Fruit fly (Drosophila melanogaster) whole organism, embryonic: ENCODE results near the gene Tm1.

Experiments
- ATbp ChIP-seq: fragments of 200-800 bp; sonication (Bioruptor generic); optimal IDR thresholded peaks from 2 replicates; lab custom pipeline; 2017; ENCODE audit warnings: missing biosample characterization, mild to moderate bottlenecking, missing genetic modification characterization, missing genetic modification reagents
- Adf1 ChIP-seq: fragments of 200-800 bp; sonication (Bioruptor generic); IDR thresholded peaks from 2 replicates; pipeline ENCODE4 v1.3.6; 2022; ENCODE audit warnings: missing biosample characterization, missing genetic modification characterization
- Atf6 ChIP-seq: fragments of 200-800 bp; sonication (Bioruptor generic); IDR thresholded peaks from 2 replicates; pipeline ENCODE4 v1.3.6; 2022; ENCODE audit warnings: missing biosample characterization, missing genetic modification characterization
- CG11247 ChIP-seq: fragments of 200-800 bp; sonication (Bioruptor generic); IDR thresholded peaks from 2 replicates; pipeline ENCODE4 v1.3.6; 2022; ENCODE audit warnings: missing biosample characterization, missing genetic modification characterization
- CG11456 ChIP-seq: fragments of 200-800 bp; sonication (Bioruptor generic); IDR thresholded peaks from 3 replicates; pipeline ENCODE4 v1.3.6; 2022; ENCODE audit warnings: missing biosample characterization, missing genetic modification characterization
- CG1233 ChIP-seq: fragments of 200-800 bp; sonication (Bioruptor generic); optimal IDR thresholded peaks from 4 replicates; lab custom pipeline; 2018; ENCODE audit warnings: missing biosample characterization, mild to moderate bottlenecking, missing genetic modification characterization
- CG13296 ChIP-seq: fragments of 200-800 bp; sonication (Bioruptor generic); optimal IDR thresholded peaks from 3 replicates; lab custom pipeline; 2018; ENCODE audit warnings: missing biosample characterization, mild to moderate bottlenecking, missing genetic modification characterization
- CG15514 ChIP-seq: fragments of 200-800 bp; sonication (Bioruptor generic); optimal IDR thresholded peaks from 3 replicates; lab custom pipeline; 2017; ENCODE audit warnings: missing biosample characterization, missing genetic modification characterization, mild to moderate bottlenecking, moderate library complexity, missing genetic modification reagents
- CG1603 ChIP-seq: fragments of 200-800 bp; sonication (Bioruptor generic); optimal IDR thresholded peaks from 2 replicates; lab custom pipeline; 2019; ENCODE audit warnings: missing biosample characterization, mild to moderate bottlenecking, missing genetic modification characterization, moderate library complexity
- CG17186 ChIP-seq: fragments of 200-800 bp; sonication (Bioruptor generic); optimal IDR thresholded peaks from 3 replicates; lab custom pipeline; 2017; ENCODE audit warnings: missing biosample characterization, missing genetic modification reagents, missing genetic modification characterization
- CG18011 ChIP-seq: fragments of 200-800 bp; sonication (Bioruptor generic); optimal IDR thresholded peaks from 2 replicates; lab custom pipeline; 2017; ENCODE audit warnings: missing biosample characterization, missing genetic modification characterization, mild to moderate bottlenecking, moderate library complexity, missing genotype
- CG18599 ChIP-seq: fragments of 200-800 bp; sonication (Bioruptor generic); optimal IDR thresholded peaks from 3 replicates; lab custom pipeline; 2017; ENCODE audit warnings: missing biosample characterization, missing genetic modification characterization, mild to moderate bottlenecking, moderate library complexity, missing genetic modification reagents
- CG2875 ChIP-seq: fragments of 200-800 bp; sonication (Bioruptor generic); optimal IDR thresholded peaks from 2 replicates; lab custom pipeline; 2017; ENCODE audit warnings: missing biosample characterization, mild to moderate bottlenecking, missing genetic modification characterization, missing genetic modification reagents
- CG30020 ChIP-seq: fragments of 200-800 bp; optimal IDR thresholded peaks from 2 replicates; lab custom pipeline; 2019; ENCODE audit warnings: missing biosample characterization, mild to moderate bottlenecking, missing genetic modification characterization, moderate library complexity
- CG33557 ChIP-seq: fragments of 200-800 bp; sonication (Bioruptor generic); optimal IDR thresholded peaks from 2 replicates; lab custom pipeline; 2019; ENCODE audit warnings: missing biosample characterization, mild to moderate bottlenecking, missing genetic modification characterization, moderate library complexity
- CG34422 ChIP-seq: fragments of 200-800 bp; sonication (Bioruptor generic); IDR thresholded peaks from 3 replicates; pipeline ENCODE4 v1.3.6; 2022; ENCODE audit warnings: missing biosample characterization, missing genetic modification characterization
- CG4282 ChIP-seq: fragments of 200-800 bp; sonication (Bioruptor generic); optimal IDR thresholded peaks from 2 replicates; lab custom pipeline; 2016; ENCODE audit warnings: missing biosample characterization, missing genetic modification characterization
- CG4617 ChIP-seq: fragments of 200-800 bp; sonication (Bioruptor generic); optimal IDR thresholded peaks from 3 replicates; lab custom pipeline; 2016; ENCODE audit warnings: missing biosample characterization, missing genetic modification characterization, borderline replicate concordance
- CG4707 ChIP-seq: fragments of 200-800 bp; sonication (Bioruptor generic); optimal IDR thresholded peaks from 2 replicates; lab custom pipeline; 2018; ENCODE audit warnings: missing biosample characterization, mild to moderate bottlenecking, missing genetic modification characterization, moderate library complexity
- CG4854 ChIP-seq: fragments of 200-800 bp; sonication (Bioruptor generic); optimal IDR thresholded peaks from 2 replicates; lab custom pipeline; 2016; ENCODE audit warnings: missing biosample characterization, missing genetic modification characterization, inconsistent platforms
- CG7839 ChIP-seq: fragments of 200-800 bp; sonication (Bioruptor generic); optimal IDR thresholded peaks from 3 replicates; lab custom pipeline; 2018; ENCODE audit warnings: missing biosample characterization, mild to moderate bottlenecking, missing genetic modification characterization, moderate library complexity
- CG8359 ChIP-seq: fragments of 200-800 bp; sonication (Bioruptor generic); optimal IDR thresholded peaks from 2 replicates; lab custom pipeline; 2017; ENCODE audit warnings: missing biosample characterization, mild to moderate bottlenecking, missing genetic modification characterization, borderline replicate concordance
- CG9797 ChIP-seq: fragments of 200-800 bp; sonication (Bioruptor generic); optimal IDR thresholded peaks from 3 replicates; lab custom pipeline; 2018; ENCODE audit warnings: missing biosample characterization, mild to moderate bottlenecking, missing genetic modification characterization
- CrebB ChIP-seq: fragments of 200-800 bp; sonication (Bioruptor generic); optimal IDR thresholded peaks from 3 replicates; lab custom pipeline; 2018; ENCODE audit warnings: missing biosample characterization, mild to moderate bottlenecking, missing genetic modification characterization
- Deaf1 ChIP-seq: fragments of 200-800 bp; optimal IDR thresholded peaks from 3 replicates; lab custom pipeline; 2019; ENCODE audit warnings: missing biosample characterization, mild to moderate bottlenecking, missing genetic modification characterization, moderate library complexity
- Dll ChIP-seq: fragments of 200-800 bp; sonication (Bioruptor generic); IDR thresholded peaks from 4 replicates; pipeline ENCODE4 v1.3.6; 2022; ENCODE audit warnings: missing biosample characterization, missing genetic modification characterization; ENCODE audit not compliant: partially characterized antibody
- E2f2 ChIP-seq: fragments of 200-800 bp; sonication (Bioruptor generic); IDR thresholded peaks from 2 replicates; pipeline ENCODE4 v1.3.6; 2022; ENCODE audit warnings: missing biosample characterization, missing genetic modification characterization
- Elba2 ChIP-seq: fragments of 200-800 bp; sonication (Bioruptor generic); optimal IDR thresholded peaks from 3 replicates; lab custom pipeline; 2016; ENCODE audit warnings: missing biosample characterization, missing genetic modification characterization
- MBD-R2 ChIP-seq: fragments of 200-800 bp; sonication (Bioruptor generic); IDR thresholded peaks from 2 replicates; pipeline ENCODE4 v1.3.6; 2022; ENCODE audit warnings: missing biosample characterization, missing genetic modification characterization
- MESR4 ChIP-seq: fragments of 200-800 bp; sonication (Bioruptor generic); optimal IDR thresholded peaks from 2 replicates; lab custom pipeline; 2018; ENCODE audit warnings: missing biosample characterization, mild to moderate bottlenecking, missing genetic modification characterization, moderate library complexity
- Med ChIP-seq: fragments of 200-800 bp; sonication (Bioruptor generic); peaks from one replicate; lab custom pipeline; 2016; ENCODE audit warnings: missing biosample characterization, missing genetic modification characterization, mild to moderate bottlenecking, inconsistent platforms, moderate library complexity
- Myb ChIP-seq: fragments of 200-800 bp; sonication (Bioruptor generic); optimal IDR thresholded peaks from 2 replicates; lab custom pipeline; 2016; ENCODE audit warnings: missing biosample characterization, missing genetic modification characterization
- Nf-YA ChIP-seq: fragments of 200-800 bp; sonication (Bioruptor generic); IDR thresholded peaks from 2 replicates; pipeline ENCODE4 v1.3.6; 2022; ENCODE audit warnings: missing biosample characterization, missing genetic modification characterization
- Sin3A ChIP-seq: fragments of >200 bp; optimal IDR thresholded peaks from 2 replicates; lab custom pipeline; 2018
- ash1 ChIP-seq: fragments of 200-800 bp; sonication (Bioruptor generic); optimal IDR thresholded peaks from 2 replicates; lab custom pipeline; 2018; ENCODE audit warnings: missing biosample characterization, mild to moderate bottlenecking, missing genetic modification characterization
- bbx ChIP-seq: fragments of 200-800 bp; sonication (Bioruptor generic); IDR thresholded peaks from 2 replicates; pipeline ENCODE4 v1.3.6; 2022; ENCODE audit warnings: missing biosample characterization, missing genetic modification characterization; ENCODE audit not compliant: partially characterized antibody
- corto ChIP-seq: fragments of 200-800 bp; sonication (Bioruptor generic); optimal IDR thresholded peaks from 2 replicates; lab custom pipeline; 2016; ENCODE audit warnings: missing biosample characterization, mild to moderate bottlenecking, missing genetic modification characterization, moderate library complexity
- croc ChIP-seq: fragments of 200-800 bp; sonication (Bioruptor generic); conservative IDR thresholded peaks from 3 replicates; pipeline ENCODE4 v1.3.6; 2022; ENCODE audit warnings: missing biosample characterization, missing genetic modification characterization
- gfzf ChIP-seq: fragments of 200-800 bp; sonication (Bioruptor generic); optimal IDR thresholded peaks from 2 replicates; lab custom pipeline; 2016; ENCODE audit warnings: missing biosample characterization, mild to moderate bottlenecking, missing genetic modification characterization, moderate library complexity
- ham ChIP-seq: fragments of 200-800 bp; sonication (Bioruptor generic); IDR thresholded peaks from 2 replicates; pipeline ENCODE4 v1.3.6; 2022; ENCODE audit warnings: missing biosample characterization, missing genetic modification characterization
- hbn ChIP-seq: fragments of 200-800 bp; sonication (Bioruptor generic); IDR thresholded peaks from 2 replicates; pipeline ENCODE4 v1.3.6; 2022; ENCODE audit warnings: missing biosample characterization, missing genetic modification characterization; ENCODE audit not compliant: partially characterized antibody
- kay ChIP-seq: fragments of 200-800 bp; sonication (Bioruptor generic); optimal IDR thresholded peaks from 2 replicates; lab custom pipeline; 2016; ENCODE audit warnings: missing biosample characterization, missing genetic modification characterization
- pzg ChIP-seq: fragments of 200-800 bp; sonication (Bioruptor generic); optimal IDR thresholded peaks from 3 replicates; lab custom pipeline; 2018; ENCODE audit warnings: missing biosample characterization, mild to moderate bottlenecking, missing genetic modification characterization, moderate library complexity
- sens-2 ChIP-seq: fragments of 200-800 bp; sonication (Bioruptor generic); IDR thresholded peaks from 2 replicates; pipeline ENCODE4 v1.3.6; 2022; ENCODE audit warnings: missing biosample characterization, missing genetic modification characterization
- wor ChIP-seq: fragments of 200-800 bp; sonication (Bioruptor generic); IDR thresholded peaks from 2 replicates; pipeline ENCODE4 v1.3.6; 2022; ENCODE audit warnings: missing biosample characterization, missing genetic modification characterization
- zen ChIP-seq: fragments of 200-800 bp; sonication (Bioruptor generic); optimal IDR thresholded peaks from 3 replicates; lab custom pipeline; 2018; ENCODE audit warnings: missing biosample characterization, mild to moderate bottlenecking, missing genetic modification characterization, moderate library complexity

The Tm1 gene

DNA sequence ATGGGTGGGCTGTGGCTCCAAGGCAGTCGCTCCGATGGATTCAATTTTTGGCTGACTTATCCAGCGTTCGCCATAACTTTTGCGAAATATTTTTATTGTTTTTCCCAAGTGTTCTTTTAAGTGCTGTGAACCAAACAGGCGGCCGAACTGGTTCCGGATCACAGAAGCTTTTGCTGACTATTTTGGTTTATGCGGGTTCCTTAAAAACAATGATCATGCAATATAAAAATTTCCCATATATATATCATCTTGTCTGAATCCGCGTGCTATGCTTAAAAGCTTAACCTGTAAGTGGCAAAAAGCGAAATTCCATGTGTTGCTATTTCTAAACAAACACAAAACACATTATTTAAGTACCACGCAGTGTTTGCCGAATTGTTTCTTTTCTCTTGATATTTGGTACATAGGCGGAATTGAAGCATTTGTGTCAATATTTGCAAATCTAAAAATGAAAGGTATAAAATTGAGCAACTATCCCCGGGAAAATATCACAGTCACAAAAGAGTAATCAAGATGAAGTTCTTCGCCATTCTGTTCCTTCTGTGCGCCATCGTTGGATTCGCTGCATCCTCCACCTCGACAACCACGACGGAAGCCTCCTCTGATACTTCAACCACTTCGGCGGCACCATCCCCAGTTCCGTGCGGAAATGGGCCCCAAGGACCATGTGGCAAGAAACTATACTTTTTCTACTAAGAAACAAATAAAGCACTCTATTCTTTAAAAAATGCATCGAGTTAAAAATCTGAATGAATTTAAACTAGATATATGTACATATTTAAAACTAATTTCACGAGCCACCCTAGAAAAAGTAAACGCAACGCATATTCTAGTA, 42.1 kb downstream of the Tm1 start, which contains the start of the genes CG6276 and CG44040 (continued):
- TF ChIP-seq CG18599 (GFP tag; lab: Kevin White, UChicago) (peak; percentile 75), CG11456 (GFP tag; lab: Robert Waterston, UW) (no peak), CG18011 (GFP tag; lab: Kevin White, UChicago) (no peak)

DNA sequence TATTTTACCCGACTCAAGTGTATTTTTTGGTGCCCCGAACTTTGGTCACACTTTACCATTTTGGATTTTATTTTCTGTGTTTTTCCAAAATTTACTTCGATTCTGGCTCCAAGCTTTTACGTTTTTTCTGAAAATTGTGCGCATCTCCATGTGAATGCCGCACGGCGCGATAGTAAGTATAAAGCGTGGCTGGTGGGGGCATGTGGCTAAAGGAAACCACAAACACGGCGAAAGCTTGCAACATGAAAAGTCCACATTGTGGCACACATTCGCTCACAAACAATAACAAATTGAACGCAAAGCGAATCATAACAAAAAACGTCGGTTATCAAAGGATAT, 42.7 kb downstream of the Tm1 start, which contains the start of gene ear:
ear (plus strand) TSS at position 10 of the 339 bp plus-strand sequence.
- TF ChIP-seq zen (tag; lab: Kevin White, UChicago) (no peak), CG2875 (GFP tag; lab: Kevin White, UChicago) (no peak), ham (GFP tag; lab: Robert Waterston, UW) (no peak), croc (no peak), CG8359 (GFP tag; lab: Kevin White, UChicago) (no peak), CG7839 (tag; lab: Kevin White, UChicago) (no peak), sens-2 (no peak), MBD-R2 (GFP tag; lab: Robert Waterston, UW) (peak; percentile 48), ash1 (no peak), CG30020 (no peak), pzg (peak; percentile 50), CG9797 (GFP tag; lab: Kevin White, UChicago) (peak; percentile 40), CG1233 (GFP tag; lab: Kevin White, UChicago) (no peak), CG34422 (GFP tag; lab: Robert Waterston, UW) (no peak), bbx (GFP tag; lab: Robert Waterston, UW) (0 out of 2 replicates have a peak, but pooled peaks have one; percentile 7), CrebB (no peak), CG33557 (GFP tag; lab: Kevin White, UChicago) (no peak), CG17186 (GFP tag; lab: Kevin White, UChicago) (peak; percentile 55), kay (GFP tag; lab: Kevin White, UChicago) (no peak), Dll (GFP tag; lab: Robert Waterston, UW) (0 out of 4 replicates have a peak, but pooled peaks have one; percentile 25), CG4282 (GFP tag; lab: Kevin White, UChicago) (no peak), CG4707 (no peak), gfzf (GFP tag; lab: Kevin White, UChicago) (peak; percentile 81), MESR4 (GFP tag; lab: Kevin White, UChicago) (peak; percentile 87), Sin3A (peak; percentile 0), CG4617 (GFP tag; lab: Kevin White, UChicago) (peak; percentile 82), Med (GFP tag; lab: Kevin White, UChicago) (peak; percentile 11), wor (GFP tag; lab: Robert Waterston, UW) (no peak)

DNA sequence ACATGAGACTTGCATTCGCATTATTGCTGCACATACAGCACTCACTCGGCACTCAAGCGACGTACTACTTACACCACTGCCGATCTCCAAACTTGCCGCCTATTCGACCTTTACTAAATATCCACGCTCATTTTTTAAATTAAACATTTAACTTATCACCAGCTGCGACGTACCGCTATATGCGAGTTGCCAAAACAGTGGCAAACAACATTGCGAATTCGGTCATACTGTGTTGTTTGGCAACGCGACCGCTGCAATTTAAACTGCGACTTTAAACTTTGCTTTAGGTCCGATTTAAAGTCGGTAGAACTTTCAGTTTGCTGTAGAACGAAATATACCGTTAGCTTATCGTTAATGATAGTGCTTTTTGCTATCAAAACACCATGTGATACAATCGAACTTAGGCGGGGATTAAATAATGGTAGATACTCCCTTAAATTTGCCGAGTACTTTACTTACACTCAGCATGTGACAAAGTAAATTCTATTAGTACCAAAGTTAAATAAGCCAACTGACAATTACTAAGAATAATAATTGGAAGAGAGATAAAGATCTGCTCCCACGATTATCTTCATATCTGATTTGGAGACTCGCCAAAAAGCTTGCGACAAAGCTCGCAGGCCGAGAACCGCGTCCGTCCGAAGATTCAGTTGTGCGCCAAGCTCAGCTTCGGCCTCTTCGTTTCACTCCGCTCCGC, 50.2 kb downstream of the Tm1 start, which contains the start of the genes CG6236 and ea:
CG6236 (minus strand) TSS at position 187 of the 697 bp plus-strand sequence.
ea (plus strand) TSS at position 647 of the 697 bp plus-strand sequence.
- TF ChIP-seq Myb (GFP tag; lab: Kevin White, UChicago) (peak; percentile 61), CG4854 (GFP tag; lab: Kevin White, UChicago) (peak; percentile 99), CG15514 (GFP tag; lab: Kevin White, UChicago) (peak; percentile 62), CG13296 (GFP tag; lab: Kevin White, UChicago) (peak; percentile 1), Adf1 (GFP tag; lab: Robert Waterston, UW) (no peak), Elba2 (GFP tag; lab: Kevin White, UChicago) (no peak), Atf6 (GFP tag; lab: Robert Waterston, UW) (no peak), Deaf1 (peak; percentile 77), corto (no peak), CG1603 (tag; lab: Kevin White, UChicago) (peak; percentile 4), pzg (peak; percentile 79), Sin3A (peak; percentile 30), hbn (GFP tag; lab: Robert Waterston, UW) (no peak), E2f2 (peak; percentile 40), Nf-YA (GFP tag; lab: Robert Waterston, UW) (no peak), ATbp (GFP tag; lab: Kevin White, UChicago) (no peak), CG11247 (GFP tag; lab: Robert Waterston, UW) (no peak)
